Fruit fly (Drosophila melanogaster): ENCODE data around the gene RunxB.

Gene RunxB

dm6 chrX:20511382-20511853 is 26.9 kb upstream of the RunxB start, which contains the start of gene CG1812 (continued):
- TF ChIP-seq CG8319 (GFP tag; optimal IDR thresholded peaks at IDR 0.05): peak; percentile 42
- peak; percentile 21 for TF ChIP-seq dsx (GFP tag; optimal IDR thresholded peaks at IDR 0.05; ENCODE audit: poor library complexity, severe bottlenecking)
- TF ChIP-seq Eip75B (GFP tag; optimal IDR thresholded peaks at IDR 0.05): no peak
- peak; percentile 32 for TF ChIP-seq Sox15 (GFP tag; optimal IDR thresholded peaks at IDR 0.05)
- TF ChIP-seq CG4318 (GFP tag; optimal IDR thresholded peaks at IDR 0.05): no peak
- TF ChIP-seq spab (GFP tag; optimal IDR thresholded peaks at IDR 0.05): peak; percentile 18
- peak; percentile 4 for TF ChIP-seq fd59A (GFP tag; optimal IDR thresholded peaks at IDR 0.05)
- peak; percentile 33 for TF ChIP-seq Sox102F (GFP tag; optimal IDR thresholded peaks at IDR 0.05)

- TF ChIP-seq CG3919 (GFP tag; optimal IDR thresholded peaks at IDR 0.05) (no peak), Gug (GFP tag; IDR thresholded peaks at IDR 0.05) (no peak), Hr39 (GFP tag; optimal IDR thresholded peaks at IDR 0.05) (no peak)
These were observed 20.1 kb upstream of the RunxB start for dm6 chrX:20518210-20518609.

- peak; percentile 74 for TF ChIP-seq CG6792 (GFP tag; optimal IDR thresholded peaks at IDR 0.05)
- peak; percentile 29 for TF ChIP-seq spab (GFP tag; optimal IDR thresholded peaks at IDR 0.05)
- TF ChIP-seq vri (GFP tag; optimal IDR thresholded peaks at IDR 0.05): peak; percentile 39
- TF ChIP-seq CG31627 (GFP tag; optimal IDR thresholded peaks at IDR 0.05): peak; percentile 83
- peak; percentile 57 for TF ChIP-seq CG1621 (tag; optimal IDR thresholded peaks at IDR 0.05)
- TF ChIP-seq net (GFP tag; optimal IDR thresholded peaks at IDR 0.05): peak; percentile 78
- TF ChIP-seq CG6163 (GFP tag; IDR thresholded peaks at IDR 0.05): peak; percentile 78
- peak; percentile 73 for TF ChIP-seq cyc (GFP tag; optimal IDR thresholded peaks at IDR 0.05)
- peak; percentile 58 for TF ChIP-seq CG8632 (GFP tag; optimal IDR thresholded peaks at IDR 0.05)
- TF ChIP-seq dsx (GFP tag; optimal IDR thresholded peaks at IDR 0.05; ENCODE audit: poor library complexity, severe bottlenecking): no peak
- peak; percentile 50 for TF ChIP-seq CG7368 (GFP tag; optimal IDR thresholded peaks at IDR 0.05)
- TF ChIP-seq CG15336 (GFP tag; IDR thresholded peaks at IDR 0.05): peak; percentile 71
- TF ChIP-seq Sox15 (GFP tag; optimal IDR thresholded peaks at IDR 0.05): peak; percentile 65
- TF ChIP-seq CG6808 (GFP tag; optimal IDR thresholded peaks at IDR 0.05): peak; percentile 63
- TF ChIP-seq Eip75B (GFP tag; optimal IDR thresholded peaks at IDR 0.05): peak; percentile 74
- peak; percentile 59 for TF ChIP-seq CG32006 (GFP tag; optimal IDR thresholded peaks at IDR 0.05)
- TF ChIP-seq CG11902 (GFP tag; optimal IDR thresholded peaks at IDR 0.05): peak; percentile 52
- TF ChIP-seq Eip93F (GFP tag; optimal IDR thresholded peaks at IDR 0.05): no peak
- TF ChIP-seq CG6854 (GFP tag; optimal IDR thresholded peaks at IDR 0.05): no peak
- no peak for TF ChIP-seq Hr38 (GFP tag; optimal IDR thresholded peaks at IDR 0.05)
- peak; percentile 45 for TF ChIP-seq CG11762 (GFP tag; optimal IDR thresholded peaks at IDR 0.05; ENCODE audit: insufficient read depth)
- no peak for TF ChIP-seq fd85E (GFP tag; optimal IDR thresholded peaks at IDR 0.05)
- peak; percentile 68 for TF ChIP-seq CG10631 (GFP tag; optimal IDR thresholded peaks at IDR 0.05)
- peak; percentile 71 for TF ChIP-seq CG3919 (GFP tag; optimal IDR thresholded peaks at IDR 0.05)
- TF ChIP-seq dac (GFP tag; optimal IDR thresholded peaks at IDR 0.05): peak; percentile 13
- peak; percentile 65 for TF ChIP-seq Hr4 (GFP tag; optimal IDR thresholded peaks at IDR 0.05)
- no peak for TF ChIP-seq Blimp-1 (GFP tag; optimal IDR thresholded peaks at IDR 0.05)
- peak; percentile 46 for TF ChIP-seq Ets96B (tag; optimal IDR thresholded peaks at IDR 0.05)
- TF ChIP-seq Met (GFP tag; optimal IDR thresholded peaks at IDR 0.05): peak; percentile 72
- peak; percentile 9 to 41 for TF ChIP-seq salr (GFP tag; optimal IDR thresholded peaks at IDR 0.05)
- TF ChIP-seq OdsH (GFP tag; optimal IDR thresholded peaks at IDR 0.05): peak; percentile 76
- TF ChIP-seq CG8119 (GFP tag; IDR thresholded peaks at IDR 0.05): peak; percentile 71
- peak; percentile 65 for TF ChIP-seq achi (GFP tag; optimal IDR thresholded peaks at IDR 0.05)
- TF ChIP-seq CG10669 (GFP tag; optimal IDR thresholded peaks at IDR 0.05): peak; percentile 63
- TF ChIP-seq CG8319 (GFP tag; optimal IDR thresholded peaks at IDR 0.05): peak; percentile 46
- peak; percentile 16 for TF ChIP-seq CG4318 (GFP tag; optimal IDR thresholded peaks at IDR 0.05)
- peak; percentile 57 for TF ChIP-seq Lpt (GFP tag; optimal IDR thresholded peaks at IDR 0.05)
- TF ChIP-seq fkh (GFP tag; optimal IDR thresholded peaks at IDR 0.05): no peak
- peak; percentile 82 for TF ChIP-seq Hr39 (GFP tag; optimal IDR thresholded peaks at IDR 0.05)
- TF ChIP-seq topi (GFP tag; optimal IDR thresholded peaks at IDR 0.05): peak; percentile 80
- TF ChIP-seq Ets21C (GFP tag; optimal IDR thresholded peaks at IDR 0.05): peak; percentile 62
- peak; percentile 26 for TF ChIP-seq Eip78C (GFP tag)
- TF ChIP-seq Sox102F (GFP tag; optimal IDR thresholded peaks at IDR 0.05): peak; percentile 64
- TF ChIP-seq fd59A (GFP tag; optimal IDR thresholded peaks at IDR 0.05): peak; percentile 53
- TF ChIP-seq Smox (GFP tag; optimal IDR thresholded peaks at IDR 0.05): peak; percentile 75
These were observed 19.2 kb upstream of the RunxB start for dm6 chrX:20519049-20519448.
